Worm (Caenorhabditis elegans) whole organism, young adult: ENCODE measurements around the gene C08F1.6.

Source experiments
- B0261.1 ChIP-seq: sonication (generic microtip); optimal IDR thresholded peaks from 2 replicates; lab custom pipeline; 2016; ENCODE audit warnings: mild to moderate bottlenecking, missing genetic modification characterization, moderate library complexity, missing compliant biosample characterization
- sdz-38 ChIP-seq: sonication (generic microtip); optimal IDR thresholded peaks from 2 replicates; lab custom pipeline; 2016; ENCODE audit warnings: missing genotype, missing genetic modification characterization, missing compliant biosample characterization
- ztf-6 ChIP-seq: fragments of 200-800 bp; sonication (Bioruptor generic); IDR thresholded peaks from 2 replicates; pipeline ENCODE4 v1.3.6; 2022; ENCODE audit warnings: missing genetic modification reagents, missing genetic modification characterization, missing compliant biosample characterization

DNA sequence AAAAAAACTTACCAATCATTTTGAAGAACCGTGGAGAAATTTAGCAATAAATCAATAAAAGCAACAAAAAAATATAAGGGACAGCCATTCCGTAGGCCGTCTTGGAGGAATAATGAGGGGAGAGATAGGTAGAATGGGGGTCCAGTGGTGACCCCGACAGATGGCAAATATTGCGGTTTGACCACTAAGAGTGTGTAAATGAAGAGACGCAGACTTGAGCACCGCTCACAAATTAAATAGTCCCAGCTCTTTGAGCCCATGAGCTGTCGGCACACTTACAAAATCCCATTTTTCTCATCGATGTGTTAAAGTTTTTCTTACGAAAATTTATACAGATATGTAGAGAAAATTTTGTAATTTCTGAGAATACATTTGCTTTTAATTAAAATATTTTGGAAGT is 32.8 kb upstream of the C08F1.6 start, which contains the start of gene fbxa-3:
- TF ChIP-seq B0261.1, result no peak
- TF ChIP-seq ztf-6 (GFP tag; lab: Robert Waterston, UW), result no peak
- no peak for TF ChIP-seq sdz-38 (tag; lab: Kevin White, UChicago)
